Fruit fly (Drosophila melanogaster) whole organism, prepupa: ENCODE measurements around the gene Trs20.

Experiments
- CG10669 ChIP-seq: fragments of 200-800 bp; sonication (Bioruptor generic); optimal IDR thresholded peaks from 3 replicates; lab custom pipeline; 2018; ENCODE audit warnings: missing biosample characterization, mild to moderate bottlenecking, missing genetic modification characterization, moderate library complexity
- CG11294 ChIP-seq: fragments of 200-800 bp; sonication (Bioruptor generic); IDR thresholded peaks from 2 replicates; pipeline ENCODE4 v1.3.6; 2022; ENCODE audit warnings: missing biosample characterization, missing genetic modification characterization
- CG15336 ChIP-seq: fragments of 200-800 bp; sonication (Bioruptor generic); IDR thresholded peaks from 2 replicates; pipeline ENCODE4 v1.3.6; 2022; ENCODE audit warnings: missing biosample characterization, missing genetic modification characterization
- CG1621 ChIP-seq: fragments of 200-800 bp; sonication (Bioruptor generic); optimal IDR thresholded peaks from 3 replicates; lab custom pipeline; 2018; ENCODE audit warnings: missing biosample characterization, mild to moderate bottlenecking, missing genetic modification characterization
- CG16779 ChIP-seq: fragments of 200-800 bp; sonication (Bioruptor generic); optimal IDR thresholded peaks from 3 replicates; lab custom pipeline; 2017; ENCODE audit warnings: missing biosample characterization, mild to moderate bottlenecking, missing genetic modification characterization
- CG3032 ChIP-seq: fragments of 200-800 bp; optimal IDR thresholded peaks from 2 replicates; lab custom pipeline; 2019; ENCODE audit warnings: missing biosample characterization, mild to moderate bottlenecking, missing genetic modification characterization, moderate library complexity
- CG34406 ChIP-seq: fragments of 200-800 bp; sonication (Bioruptor generic); optimal IDR thresholded peaks from 3 replicates; lab custom pipeline; 2016; ENCODE audit warnings: missing biosample characterization, missing genetic modification characterization
- CG6163 ChIP-seq: fragments of 200-800 bp; sonication (Bioruptor generic); IDR thresholded peaks from 3 replicates; pipeline ENCODE4 v1.3.6; 2022; ENCODE audit warnings: missing biosample characterization, missing genetic modification characterization
- CG6854 ChIP-seq: fragments of 200-800 bp; sonication (Bioruptor generic); optimal IDR thresholded peaks from 2 replicates; lab custom pipeline; 2017; ENCODE audit warnings: missing biosample characterization, mild to moderate bottlenecking, missing genetic modification characterization
- CG7368 ChIP-seq: fragments of 200-800 bp; sonication (Bioruptor generic); optimal IDR thresholded peaks from 3 replicates; lab custom pipeline; 2016; ENCODE audit warnings: missing biosample characterization, missing genetic modification characterization
- CG8319 ChIP-seq: fragments of 200-800 bp; sonication (Bioruptor generic); optimal IDR thresholded peaks from 3 replicates; lab custom pipeline; 2016; ENCODE audit warnings: missing biosample characterization, missing genetic modification characterization
- Eip75B ChIP-seq: fragments of 200-800 bp; sonication (Bioruptor generic); optimal IDR thresholded peaks from 3 replicates; lab custom pipeline; 2016; ENCODE audit warnings: missing biosample characterization, missing genetic modification characterization
- Eip78C ChIP-seq: fragments of 200-800 bp; sonication (Bioruptor generic); peaks from one replicate; lab custom pipeline; 2016; ENCODE audit warnings: missing biosample characterization, missing genetic modification characterization
- Ets21C ChIP-seq: fragments of 200-800 bp; sonication (Bioruptor generic); optimal IDR thresholded peaks from 3 replicates; lab custom pipeline; 2016; ENCODE audit warnings: missing biosample characterization, missing genetic modification characterization
- Ets96B ChIP-seq: fragments of 200-800 bp; optimal IDR thresholded peaks from 2 replicates; lab custom pipeline; 2019; ENCODE audit warnings: missing biosample characterization, mild to moderate bottlenecking, missing genetic modification characterization, moderate library complexity
- Hr39 ChIP-seq: fragments of 200-800 bp; sonication (Bioruptor generic); optimal IDR thresholded peaks from 2 replicates; lab custom pipeline; 2016; ENCODE audit warnings: missing biosample characterization, missing genetic modification characterization
- Lpt ChIP-seq: fragments of 200-800 bp; sonication (Bioruptor generic); optimal IDR thresholded peaks from 3 replicates; lab custom pipeline; 2016; ENCODE audit warnings: missing biosample characterization, missing genetic modification characterization
- Sox102F ChIP-seq: fragments of 200-800 bp; sonication (Bioruptor generic); optimal IDR thresholded peaks from 2 replicates; lab custom pipeline; 2016; ENCODE audit warnings: missing biosample characterization, mild to moderate bottlenecking, missing genetic modification characterization
- Sox15 ChIP-seq: fragments of 200-800 bp; sonication (Bioruptor generic); optimal IDR thresholded peaks from 3 replicates; lab custom pipeline; 2016; ENCODE audit warnings: missing biosample characterization, missing genetic modification characterization
- cyc ChIP-seq: fragments of 200-800 bp; sonication (Bioruptor generic); optimal IDR thresholded peaks from 3 replicates; lab custom pipeline; 2016; ENCODE audit warnings: missing biosample characterization, missing genetic modification characterization
- dsx ChIP-seq: fragments of 200-800 bp; optimal IDR thresholded peaks from 3 replicates; lab custom pipeline; 2019; ENCODE audit warnings: missing biosample characterization, mild to moderate bottlenecking, missing genetic modification characterization, moderate library complexity; ENCODE audit not compliant: poor library complexity, severe bottlenecking
- esn ChIP-seq: fragments of 200-800 bp; sonication (Bioruptor generic); optimal IDR thresholded peaks from 2 replicates; lab custom pipeline; 2016; ENCODE audit warnings: missing biosample characterization, mild to moderate bottlenecking, missing genetic modification characterization, moderate library complexity
- fd59A ChIP-seq: fragments of 200-800 bp; sonication (Bioruptor generic); optimal IDR thresholded peaks from 2 replicates; lab custom pipeline; 2017; ENCODE audit warnings: missing biosample characterization, mild to moderate bottlenecking, missing genetic modification characterization, missing genetic modification reagents
- fd85E ChIP-seq: fragments of 200-800 bp; sonication (Bioruptor generic); optimal IDR thresholded peaks from 3 replicates; lab custom pipeline; 2016; ENCODE audit warnings: missing biosample characterization, missing genetic modification characterization
- lz ChIP-seq: fragments of 200-800 bp; sonication (Bioruptor generic); optimal IDR thresholded peaks from 3 replicates; lab custom pipeline; 2016; ENCODE audit warnings: missing biosample characterization, missing genetic modification characterization
- net ChIP-seq: fragments of 200-800 bp; sonication (Bioruptor generic); optimal IDR thresholded peaks from 3 replicates; lab custom pipeline; 2016; ENCODE audit warnings: missing biosample characterization, missing genetic modification characterization
- pdm3 ChIP-seq: fragments of 200-800 bp; sonication (Bioruptor generic); optimal IDR thresholded peaks from 3 replicates; lab custom pipeline; 2016; ENCODE audit warnings: missing biosample characterization, missing genetic modification characterization
- salr ChIP-seq, 2 experiments: fragments of 200-800 bp; sonication (Bioruptor generic); optimal IDR thresholded peaks; 3 replicates each; lab custom pipeline; 2016 to 2018; ENCODE audit warnings: missing biosample characterization in 2 of 2, missing genetic modification characterization in 2 of 2, mild to moderate bottlenecking in 1 of 2
- spab ChIP-seq: fragments of 200-800 bp; sonication (Bioruptor generic); optimal IDR thresholded peaks from 2 replicates; lab custom pipeline; 2017; ENCODE audit warnings: missing biosample characterization, mild to moderate bottlenecking, missing genetic modification characterization, missing genetic modification reagents
- topi ChIP-seq: fragments of 200-800 bp; sonication (Bioruptor generic); optimal IDR thresholded peaks from 3 replicates; lab custom pipeline; 2016; ENCODE audit warnings: missing biosample characterization, missing genetic modification characterization
- vri ChIP-seq: fragments of 200-800 bp; sonication (Bioruptor generic); optimal IDR thresholded peaks from 3 replicates; lab custom pipeline; 2016; ENCODE audit warnings: missing biosample characterization, mild to moderate bottlenecking, missing genetic modification characterization

Gene Trs20

dm6 chr3L:16083693-16084092, 47.7 kb downstream of the Trs20 start, which contains the start of gene CG13075:
Gene CG13075 (plus strand): TSS chr3L:16083993.
- TF ChIP-seq CG8319 (GFP tag; lab: Kevin White, UChicago): no peak
- TF ChIP-seq Sox15 (GFP tag; lab: Kevin White, UChicago): no peak
- TF ChIP-seq spab (GFP tag; lab: Kevin White, UChicago): no peak
- TF ChIP-seq lz: no peak
- TF ChIP-seq CG34406 (GFP tag; lab: Kevin White, UChicago): no peak
- no peak for TF ChIP-seq Eip75B (GFP tag; lab: Kevin White, UChicago)
- TF ChIP-seq Lpt: no peak
- no peak for TF ChIP-seq Ets21C (GFP tag; lab: Kevin White, UChicago)
- TF ChIP-seq CG11294: no peak
- TF ChIP-seq CG7368 (GFP tag; lab: Kevin White, UChicago): no peak
- TF ChIP-seq Ets96B: no peak
- TF ChIP-seq net (GFP tag; lab: Kevin White, UChicago): no peak
- no peak for TF ChIP-seq CG10669 (GFP tag; lab: Kevin White, UChicago)
- no peak for TF ChIP-seq topi
- no peak for TF ChIP-seq cyc (GFP tag; lab: Kevin White, UChicago)
- no peak for TF ChIP-seq CG3032
- no peak for TF ChIP-seq Sox102F
- no peak for TF ChIP-seq CG16779 (tag; lab: Kevin White, UChicago)
- TF ChIP-seq pdm3: no peak

dm6 chr3L:16082251-16082650, 49.2 kb downstream of the Trs20 start, which contains the start of gene CG33258:
Gene CG33258 (plus strand): TSS chr3L:16082551.
- TF ChIP-seq CG8319 (GFP tag; lab: Kevin White, UChicago) (no peak), esn (GFP tag; lab: Kevin White, UChicago) (no peak), spab (GFP tag; lab: Kevin White, UChicago) (no peak), Ets96B (no peak), CG1621 (no peak), CG6163 (GFP tag; lab: Robert Waterston, UW) (no peak), Eip75B (GFP tag; lab: Kevin White, UChicago) (no peak), topi (no peak), CG6854 (GFP tag; lab: Kevin White, UChicago) (no peak), vri (GFP tag; lab: Kevin White, UChicago) (no peak), CG10669 (GFP tag; lab: Kevin White, UChicago) (no peak), net (GFP tag; lab: Kevin White, UChicago) (no peak), dsx (GFP tag; lab: Kevin White, UChicago) (no peak), fd85E (GFP tag; lab: Kevin White, UChicago) (no peak), Eip78C (GFP tag; lab: Kevin White, UChicago) (no peak), CG15336 (no peak), Hr39 (GFP tag; lab: Kevin White, UChicago) (no peak), fd59A (GFP tag; lab: Kevin White, UChicago) (no peak), salr (GFP tag; optimal IDR thresholded peaks at IDR 0.05; lab: Kevin White, UChicago) (no peak)
